Worm (Caenorhabditis elegans) whole organism, L4 larva: Measurements from ENCODE around the gene F28F9.2.
A peak's percentile ranks its signal among the peaks of the same experiment; 100 is the strongest.

Source experiments
- F26F4.8 ChIP-seq: fragments of 200-800 bp; sonication (Bioruptor generic); conservative IDR thresholded peaks from 2 replicates; pipeline ENCODE4 v1.3.6; 2022; ENCODE audit warnings: missing genetic modification characterization, missing compliant biosample characterization
- F49E8.2 ChIP-seq: sonication (generic microtip); optimal IDR thresholded peaks from 2 replicates; lab custom pipeline; 2016; ENCODE audit warnings: missing compliant biosample characterization, mild to moderate bottlenecking, missing genetic modification characterization, borderline replicate concordance
- T26A8.4 ChIP-seq: fragments of 200-800 bp; sonication (Bioruptor generic); IDR thresholded peaks from 2 replicates; pipeline ENCODE4 v1.3.6; 2022; ENCODE audit warnings: missing genetic modification characterization, missing compliant biosample characterization
- aha-1 ChIP-seq: fragments of 150-350 bp; peaks from one replicate; lab custom pipeline; 2014; ENCODE audit warnings: missing biosample characterization, missing genetic modification characterization
- ama-1 ChIP-seq: fragments of 150-350 bp; optimal IDR thresholded peaks from 2 replicates; lab custom pipeline; 2014; ENCODE audit warnings: inconsistent platforms, mixed read lengths
- attf-4 ChIP-seq: sonication (generic microtip); optimal IDR thresholded peaks from 3 replicates; lab custom pipeline; 2017; ENCODE audit warnings: missing biosample characterization, missing genetic modification characterization
- ceh-32 ChIP-seq: sonication (generic microtip); optimal IDR thresholded peaks from 2 replicates; lab custom pipeline; 2016; ENCODE audit warnings: mild to moderate bottlenecking, missing genetic modification characterization, missing compliant biosample characterization; ENCODE audit not compliant: poor library complexity
- ctbp-1 ChIP-seq: fragments of 200-800 bp; sonication (Bioruptor generic); IDR thresholded peaks from 2 replicates; pipeline ENCODE4 v1.3.6; 2022; ENCODE audit warnings: missing genetic modification reagents, missing genetic modification characterization, missing compliant biosample characterization
- dmd-6 ChIP-seq: fragments of 200-800 bp; sonication (Bioruptor generic); IDR thresholded peaks from 2 replicates; pipeline ENCODE4 v1.3.6; 2022; ENCODE audit warnings: missing genetic modification reagents, missing genetic modification characterization, missing compliant biosample characterization
- dmd-9 ChIP-seq: fragments of 200-800 bp; sonication (Bioruptor generic); IDR thresholded peaks from 2 replicates; pipeline ENCODE4 v1.3.6; 2022; ENCODE audit warnings: missing genetic modification reagents, missing genetic modification characterization, missing compliant biosample characterization
- duxl-1 ChIP-seq: sonication (generic microtip); optimal IDR thresholded peaks from 2 replicates; lab custom pipeline; 2016; ENCODE audit warnings: mild to moderate bottlenecking, missing genetic modification characterization, moderate library complexity, missing compliant biosample characterization; ENCODE audit not compliant: poor library complexity
- egl-43 ChIP-seq: fragments of 200-800 bp; sonication (Bioruptor generic); IDR thresholded peaks from 2 replicates; pipeline ENCODE4 v1.3.6; 2022; ENCODE audit warnings: missing genetic modification reagents, missing genetic modification characterization, missing compliant biosample characterization
- fkh-10 ChIP-seq: fragments of 150-350 bp; optimal IDR thresholded peaks from 2 replicates; lab custom pipeline; 2014; ENCODE audit warnings: missing biosample characterization, missing genetic modification reagents, missing genetic modification characterization
- fos-1 ChIP-seq: fragments of 150-350 bp; optimal IDR thresholded peaks from 2 replicates; lab custom pipeline; 2014; ENCODE audit warnings: missing biosample characterization, missing genetic modification characterization
- gei-8 ChIP-seq: fragments of 200-800 bp; sonication (Bioruptor generic); optimal IDR thresholded peaks from 2 replicates; lab custom pipeline; 2018; ENCODE audit warnings: mild to moderate bottlenecking, missing genetic modification characterization, missing compliant biosample characterization
- hlh-30 ChIP-seq: sonication (generic microtip); optimal IDR thresholded peaks from 2 replicates; lab custom pipeline; 2017; ENCODE audit warnings: antibody characterized with exemption, mild to moderate bottlenecking, missing genetic modification characterization, missing compliant biosample characterization; ENCODE audit not compliant: insufficient read depth
- jun-1 ChIP-seq: fragments of 150-350 bp; optimal IDR thresholded peaks from 2 replicates; lab custom pipeline; 2014; ENCODE audit warnings: missing biosample characterization, missing genetic modification reagents, missing genetic modification characterization
- lim-7 ChIP-seq: fragments of 200-800 bp; sonication (Bioruptor generic); IDR thresholded peaks from 2 replicates; pipeline ENCODE4 v1.3.6; 2022; ENCODE audit warnings: missing genetic modification characterization, missing compliant biosample characterization
- lin-39 ChIP-seq: fragments of 150-350 bp; optimal IDR thresholded peaks from 2 replicates; lab custom pipeline; 2014; ENCODE audit warnings: missing biosample characterization, missing genetic modification reagents, missing genetic modification characterization
- lsy-2 ChIP-seq, 2 experiments: fragments of 150-350 bp in 1 of 2; sonication (generic microtip) in 1 of 2; optimal IDR thresholded peaks; 2 replicates each; lab custom pipeline; 2014 to 2017; ENCODE audit warnings: missing biosample characterization in 2 of 2, missing genetic modification characterization in 2 of 2
- mdl-1 ChIP-seq, 2 experiments: fragments of 150-350 bp in 1 of 2; sonication (generic microtip) in 1 of 2; optimal IDR thresholded peaks; 2 replicates each; lab custom pipeline; 2014 to 2017; ENCODE audit warnings: missing biosample characterization in 2 of 2, missing genetic modification characterization in 2 of 2
- mdt-29 ChIP-seq: fragments of 200-800 bp; sonication (Bioruptor generic); IDR thresholded peaks from 2 replicates; pipeline ENCODE4 v1.3.6; 2022; ENCODE audit warnings: missing genetic modification reagents, missing genetic modification characterization, missing compliant biosample characterization
- nhr-11 ChIP-seq: fragments of 150-350 bp; optimal IDR thresholded peaks from 2 replicates; lab custom pipeline; 2014; ENCODE audit warnings: missing biosample characterization, missing genetic modification characterization
- nhr-28 ChIP-seq: fragments of 150-350 bp; optimal IDR thresholded peaks from 2 replicates; lab custom pipeline; 2014; ENCODE audit warnings: missing biosample characterization, missing genetic modification characterization
- php-3 ChIP-seq: fragments of 200-800 bp; sonication (Bioruptor generic); IDR thresholded peaks from 2 replicates; pipeline ENCODE4 v1.3.6; 2022; ENCODE audit warnings: missing genetic modification reagents, missing genetic modification characterization, missing compliant biosample characterization
- pqm-1 ChIP-seq: sonication (generic microtip); optimal IDR thresholded peaks from 2 replicates; lab custom pipeline; 2017; ENCODE audit warnings: missing biosample characterization, missing genetic modification characterization
- rbr-2 ChIP-seq: sonication (generic microtip); optimal IDR thresholded peaks from 2 replicates; lab custom pipeline; 2016; ENCODE audit warnings: missing genotype, missing genetic modification characterization, missing compliant biosample characterization
- sdz-12 ChIP-seq: fragments of 200-800 bp; sonication (Bioruptor generic); optimal IDR thresholded peaks from 2 replicates; lab custom pipeline; 2018; ENCODE audit warnings: mild to moderate bottlenecking, missing genetic modification characterization, missing compliant biosample characterization
- snpc-1.2 ChIP-seq: fragments of 200-800 bp; sonication (Bioruptor generic); IDR thresholded peaks from 2 replicates; pipeline ENCODE4 v1.3.6; 2022; ENCODE audit warnings: missing genetic modification reagents, missing genetic modification characterization, missing compliant biosample characterization
- snpc-4 ChIP-seq: fragments of 150-350 bp; optimal IDR thresholded peaks from 2 replicates; lab custom pipeline; 2014; ENCODE audit warnings: missing biosample characterization, missing genetic modification characterization
- spr-3 ChIP-seq: fragments of 200-800 bp; sonication (Bioruptor generic); optimal IDR thresholded peaks from 2 replicates; lab custom pipeline; 2018; ENCODE audit warnings: mild to moderate bottlenecking, missing genetic modification characterization, missing compliant biosample characterization
- unc-62 ChIP-seq, 3 experiments: fragments of 150-350 bp in 1 of 3; sonication (generic microtip); optimal IDR thresholded peaks in 2 of 3; peaks in 1 of 3; 1 replicate in 1 of 3; 2 replicates in 2 of 3; lab custom pipeline; 2014 to 2017; ENCODE audit warnings: missing biosample characterization in 3 of 3, missing genetic modification characterization in 3 of 3, missing genetic modification reagents in 3 of 3, missing genotype in 1 of 3
- zfp-2 ChIP-seq: sonication (generic microtip); optimal IDR thresholded peaks from 2 replicates; lab custom pipeline; 2016; ENCODE audit warnings: mild to moderate bottlenecking, missing genetic modification characterization, missing compliant biosample characterization
- ztf-7 ChIP-seq: fragments of 150-350 bp; optimal IDR thresholded peaks from 2 replicates; lab custom pipeline; 2014; ENCODE audit warnings: missing biosample characterization, missing genetic modification characterization

F28F9.2 gene

ce11 chrIV:3820133-3820532 lies 19.4 kb upstream of the F28F9.2 start:
- TF ChIP-seq fkh-10 (peak; percentile 81), aha-1 (tag; lab: Kevin White, UChicago) (peak; percentile 47), unc-62 (GFP tag; optimal IDR thresholded peaks at IDR 0.05 in 1 of 2; lab: Kevin White, UChicago) (peak in 1 of 2 experiments; percentile 58), unc-62 (tag; optimal IDR thresholded peaks at IDR 0.05; lab: Kevin White, UChicago) (no peak), fos-1 (no peak), ceh-32 (no peak)

- no peak for TF ChIP-seq spr-3 (GFP tag; lab: Kevin White, UChicago)
- TF ChIP-seq nhr-28 = peak; percentile 13
- TF ChIP-seq, all 104 proteins: peak for 1
Observed at ce11 chrIV:3821554-3821953, 18.0 kb upstream of the F28F9.2 start.

- TF ChIP-seq spr-3 (GFP tag; lab: Kevin White, UChicago) = no peak
- TF ChIP-seq duxl-1 (tag; lab: Kevin White, UChicago) = no peak
- TF ChIP-seq unc-62 (GFP tag; optimal IDR thresholded peaks at IDR 0.05 in 1 of 2; lab: Kevin White, UChicago) = peak in 1 of 2 experiments; percentile 87
- TF ChIP-seq unc-62 (tag; optimal IDR thresholded peaks at IDR 0.05; lab: Kevin White, UChicago) = no peak
- no peak for TF ChIP-seq php-3
- no peak for TF ChIP-seq gei-8
- TF ChIP-seq hlh-30 = peak; percentile 60
- TF ChIP-seq T26A8.4 (GFP tag; lab: Robert Waterston, UW) = no peak
- peak; percentile 8 to 49 for TF ChIP-seq mdl-1 (tag; optimal IDR thresholded peaks at IDR 0.05; lab: Kevin White, UChicago)
- peak in 1 of 2 experiments; percentile 31 for TF ChIP-seq lsy-2 (tag; optimal IDR thresholded peaks at IDR 0.05; lab: Kevin White, UChicago)
- TF ChIP-seq aha-1 (tag; lab: Kevin White, UChicago) = peak; percentile 74
- no peak for TF ChIP-seq jun-1
- no peak for TF ChIP-seq pqm-1 (tag; lab: Kevin White, UChicago)
- TF ChIP-seq rbr-2 = peak; percentile 22
- no peak for TF ChIP-seq ama-1
- TF ChIP-seq nhr-28 = no peak
- peak; percentile 53 for TF ChIP-seq fkh-10
- TF ChIP-seq attf-4 (tag; lab: Kevin White, UChicago) = no peak
Observed at ce11 chrIV:3824720-3825119, 14.8 kb upstream of the F28F9.2 start.

- no peak for TF ChIP-seq ctbp-1 (GFP tag; lab: Robert Waterston, UW)
- TF ChIP-seq php-3 = no peak
Observed at ce11 chrIV:3825388-3825787, 14.1 kb upstream of the F28F9.2 start.

ce11 chrIV:3826590-3827128 lies 12.9 kb upstream of the F28F9.2 start, which contains the start of gene F28F9.3:
Gene F28F9.3, plus strand, starts transcription at chrIV:3826890.
- peak; percentile 63 for TF ChIP-seq aha-1 (tag; lab: Kevin White, UChicago)
- no peak for TF ChIP-seq hlh-30

- TF ChIP-seq lim-7 (GFP tag; lab: Robert Waterston, UW) = no peak
- peak in 1 of 2 experiments; percentile 15 for TF ChIP-seq mdl-1 (tag; optimal IDR thresholded peaks at IDR 0.05; lab: Kevin White, UChicago)
- TF ChIP-seq ztf-7 (tag; lab: Kevin White, UChicago) = no peak
Observed at ce11 chrIV:3827724-3828123, 11.8 kb upstream of the F28F9.2 start.

- no peak for TF ChIP-seq zfp-2
- TF ChIP-seq fos-1 = no peak
- no peak for TF ChIP-seq dmd-9 (GFP tag; lab: Robert Waterston, UW)
- TF ChIP-seq jun-1 = no peak
- TF ChIP-seq spr-3 (GFP tag; lab: Kevin White, UChicago) = no peak
- no peak for TF ChIP-seq snpc-1.2 (GFP tag; lab: Robert Waterston, UW)
- TF ChIP-seq F49E8.2 (tag; lab: Kevin White, UChicago) = no peak
- TF ChIP-seq ztf-7 (tag; lab: Kevin White, UChicago) = no peak
- no peak for TF ChIP-seq ctbp-1 (GFP tag; lab: Robert Waterston, UW)
- TF ChIP-seq snpc-4 (tag; lab: Kevin White, UChicago) = no peak
- no peak for TF ChIP-seq mdt-29 (GFP tag; lab: Robert Waterston, UW)
- TF ChIP-seq egl-43 (GFP tag; lab: Robert Waterston, UW) = no peak
- TF ChIP-seq F26F4.8 (GFP tag; lab: Robert Waterston, UW) = no peak
- no peak for TF ChIP-seq dmd-6 (GFP tag; lab: Robert Waterston, UW)
- no peak for TF ChIP-seq lin-39
- no peak for TF ChIP-seq sdz-12 (GFP tag; lab: Kevin White, UChicago)
- TF ChIP-seq nhr-11 (tag; lab: Kevin White, UChicago) = no peak
Observed at ce11 chrIV:3832040-3832439, 7.5 kb upstream of the F28F9.2 start.
